In genomic region chr3L:3928205-3928942, dm6 we compare ENCODE assay signal across 1 fruit fly cellular context.
A peak's percentile ranks its signal among the peaks of the same experiment; 100 is the strongest.
TF ChIP-seq lines count a peak whose summit lies in the region.

No protein-coding gene starts in this region.

TF ChIP-seq in whole organism, embryonic, 481 proteins besides CTCF, POLR2A, EP300 and RAD21 (continued from another document and continues in another):
- TF ChIP-seq CG3995 (GFP tag; optimal IDR thresholded peaks at IDR 0.05; lab: Kevin White, UChicago) (peak; percentile 67), CG8478 (optimal IDR thresholded peaks at IDR 0.05; lab: Kevin White, UChicago) (no peak), Ptx1 (GFP tag; IDR thresholded peaks at IDR 0.05; lab: Robert Waterston, UW) (peak; percentile 88), CG4328 (GFP tag; optimal IDR thresholded peaks at IDR 0.05; lab: Kevin White, UChicago) (peak; percentile 69), CG15514 (GFP tag; optimal IDR thresholded peaks at IDR 0.05; lab: Kevin White, UChicago) (peak; percentile 83), D (optimal IDR thresholded peaks at IDR 0.05; lab: Kevin White, UChicago) (no peak), D (GFP tag; optimal IDR thresholded peaks at IDR 0.05; lab: Kevin White, UChicago) (peak; percentile 40), CG5245 (GFP tag; optimal IDR thresholded peaks at IDR 0.05; lab: Kevin White, UChicago) (peak; percentile 39), CG3847 (GFP tag; IDR thresholded peaks at IDR 0.05; lab: Robert Waterston, UW) (peak; percentile 91), stwl (tag; optimal IDR thresholded peaks at IDR 0.05; lab: Kevin White, UChicago) (no peak), Xrp1 (GFP tag; IDR thresholded peaks at IDR 0.05; lab: Robert Waterston, UW) (peak; percentile 84), CG18011 (GFP tag; optimal IDR thresholded peaks at IDR 0.05; lab: Kevin White, UChicago) (peak; percentile 69), corto (GFP tag; optimal IDR thresholded peaks at IDR 0.05; lab: Kevin White, UChicago) (peak; percentile 31), PHDP (tag; optimal IDR thresholded peaks at IDR 0.05; lab: Kevin White, UChicago) (peak; percentile 92), Eip74EF (GFP tag; optimal IDR thresholded peaks at IDR 0.05; lab: Kevin White, UChicago) (peak in 1 of 2 experiments; percentile 37), CG17802 (tag; optimal IDR thresholded peaks at IDR 0.05; lab: Kevin White, UChicago) (peak; percentile 25), Mes4 (GFP tag; optimal IDR thresholded peaks at IDR 0.05; lab: Kevin White, UChicago) (peak; percentile 78), CG3065 (GFP tag; optimal IDR thresholded peaks at IDR 0.05; lab: Kevin White, UChicago) (peak; percentile 32), CHES-1-like (GFP tag; optimal IDR thresholded peaks at IDR 0.05; lab: Kevin White, UChicago) (peak; percentile 90), ci (GFP tag; IDR thresholded peaks at IDR 0.05; lab: Robert Waterston, UW) (peak; percentile 92), CG17328 (GFP tag; IDR thresholded peaks at IDR 0.05; lab: Robert Waterston, UW) (peak; percentile 84), hkb (optimal IDR thresholded peaks at IDR 0.05; lab: Kevin White, UChicago) (no peak), hkb (GFP tag; IDR thresholded peaks at IDR 0.05; lab: Robert Waterston, UW) (peak; percentile 93), H2.0 (GFP tag; IDR thresholded peaks at IDR 0.05; lab: Robert Waterston, UW) (peak; percentile 80), ham (GFP tag; IDR thresholded peaks at IDR 0.05; lab: Robert Waterston, UW) (peak; percentile 79), Abd-B (GFP tag; optimal IDR thresholded peaks at IDR 0.05; lab: Kevin White, UChicago) (peak; percentile 68), Antp (GFP tag; optimal IDR thresholded peaks at IDR 0.05; lab: Kevin White, UChicago) (peak; percentile 79), CG1529 (GFP tag; optimal IDR thresholded peaks at IDR 0.05; lab: Kevin White, UChicago) (peak; percentile 56), da (GFP tag; optimal IDR thresholded peaks at IDR 0.05; lab: Kevin White, UChicago) (peak; percentile 60), pnt (GFP tag; optimal IDR thresholded peaks at IDR 0.05; lab: Kevin White, UChicago) (peak; percentile 60), Dek (tag; optimal IDR thresholded peaks at IDR 0.05; lab: Kevin White, UChicago) (peak; percentile 91), salm (tag; optimal IDR thresholded peaks at IDR 0.05; lab: Kevin White, UChicago) (peak; percentile 58), CG12219 (GFP tag; optimal IDR thresholded peaks at IDR 0.05; lab: Kevin White, UChicago) (peak; percentile 86), jigr1 (GFP tag; IDR thresholded peaks at IDR 0.05; lab: Robert Waterston, UW) (0 out of 3 replicates have a peak, but pooled peaks have one; percentile 23), prd (optimal IDR thresholded peaks at IDR 0.05; lab: Kevin White, UChicago) (no peak), prd (GFP tag; IDR thresholded peaks at IDR 0.05; lab: Robert Waterston, UW) (peak; percentile 89), slbo (GFP tag; IDR thresholded peaks at IDR 0.05; lab: Robert Waterston, UW) (peak; percentile 97), jumu (GFP tag; optimal IDR thresholded peaks at IDR 0.05; lab: Kevin White, UChicago) (peak; percentile 77), YL-1 (GFP tag; optimal IDR thresholded peaks at IDR 0.05; lab: Kevin White, UChicago) (peak; percentile 5), Side (GFP tag; optimal IDR thresholded peaks at IDR 0.05; lab: Kevin White, UChicago) (peak; percentile 84), ind (GFP tag; optimal IDR thresholded peaks at IDR 0.05; lab: Kevin White, UChicago) (peak; percentile 87), gcm (GFP tag; optimal IDR thresholded peaks at IDR 0.05; lab: Kevin White, UChicago) (no peak), h (optimal IDR thresholded peaks at IDR 0.05; lab: Kevin White, UChicago) (no peak), CG6272 (GFP tag; IDR thresholded peaks at IDR 0.05; lab: Robert Waterston, UW) (peak; percentile 73), CG7786 (GFP tag; optimal IDR thresholded peaks at IDR 0.05; lab: Kevin White, UChicago) (peak; percentile 93), gem (tag; optimal IDR thresholded peaks at IDR 0.05; lab: Kevin White, UChicago) (peak; percentile 87), Bgb (GFP tag; IDR thresholded peaks at IDR 0.05; lab: Robert Waterston, UW; ENCODE audit: partially characterized antibody) (no peak), az2 (GFP tag; optimal IDR thresholded peaks at IDR 0.05; lab: Kevin White, UChicago) (peak; percentile 83), CG6813 (GFP tag; optimal IDR thresholded peaks at IDR 0.05; lab: Kevin White, UChicago) (peak; percentile 77), CG7271 (tag; optimal IDR thresholded peaks at IDR 0.05; lab: Kevin White, UChicago) (no peak), pzg (GFP tag; optimal IDR thresholded peaks at IDR 0.05; lab: Kevin White, UChicago) (peak; percentile 16), bbx (GFP tag; IDR thresholded peaks at IDR 0.05; lab: Robert Waterston, UW; ENCODE audit: partially characterized antibody) (no peak), nmo (GFP tag; optimal IDR thresholded peaks at IDR 0.05; lab: Kevin White, UChicago) (peak; percentile 82), fd64A (GFP tag; optimal IDR thresholded peaks at IDR 0.05; lab: Kevin White, UChicago) (no peak), CG12104 (GFP tag; optimal IDR thresholded peaks at IDR 0.05; lab: Kevin White, UChicago) (peak; percentile 76), disco-r (GFP tag; optimal IDR thresholded peaks at IDR 0.05; lab: Kevin White, UChicago) (peak; percentile 67), Mrtf (GFP tag; IDR thresholded peaks at IDR 0.05; lab: Robert Waterston, UW) (peak; percentile 78), CG7987 (GFP tag; optimal IDR thresholded peaks at IDR 0.05; lab: Kevin White, UChicago) (peak; percentile 42), chn (GFP tag; optimal IDR thresholded peaks at IDR 0.05; lab: Kevin White, UChicago) (peak; percentile 84), hbn (GFP tag; IDR thresholded peaks at IDR 0.05; lab: Robert Waterston, UW; ENCODE audit: partially characterized antibody) (no peak), CG15011 (GFP tag; optimal IDR thresholded peaks at IDR 0.05; lab: Kevin White, UChicago) (peak; percentile 84), CG7963 (GFP tag; IDR thresholded peaks at IDR 0.05; lab: Robert Waterston, UW; ENCODE audit: partially characterized antibody) (no peak), CG11696 (GFP tag; IDR thresholded peaks at IDR 0.05; lab: Robert Waterston, UW) (peak; percentile 55), lab (GFP tag; optimal IDR thresholded peaks at IDR 0.05; lab: Kevin White, UChicago) (peak; percentile 95), CG1233 (GFP tag; optimal IDR thresholded peaks at IDR 0.05; lab: Kevin White, UChicago) (peak; percentile 83), CG10654 (GFP tag; optimal IDR thresholded peaks at IDR 0.05; lab: Kevin White, UChicago) (peak; percentile 52), CG17361 (GFP tag; IDR thresholded peaks at IDR 0.05; lab: Robert Waterston, UW) (peak; percentile 70; the same call in 2 of the 3 replicates), chinmo (GFP tag; IDR thresholded peaks at IDR 0.05; lab: Robert Waterston, UW; ENCODE audit: partially characterized antibody) (no peak), CG10267 (tag; optimal IDR thresholded peaks at IDR 0.05; lab: Kevin White, UChicago) (peak; percentile 43), CG17568 (GFP tag; optimal IDR thresholded peaks at IDR 0.05; lab: Kevin White, UChicago) (peak; percentile 72), Hmr (GFP tag; optimal IDR thresholded peaks at IDR 0.05; lab: Kevin White, UChicago) (peak; percentile 92), CG12744 (GFP tag; optimal IDR thresholded peaks at IDR 0.05; lab: Kevin White, UChicago) (peak; percentile 77), CG14860 (GFP tag; IDR thresholded peaks at IDR 0.05; lab: Robert Waterston, UW; ENCODE audit: partially characterized antibody) (no peak), Kr (GFP tag; optimal IDR thresholded peaks at IDR 0.05; lab: Kevin White, UChicago) (no peak), Chrac-16 (GFP tag; optimal IDR thresholded peaks at IDR 0.05; lab: Kevin White, UChicago) (peak; percentile 79), CG12659 (GFP tag; optimal IDR thresholded peaks at IDR 0.05; lab: Kevin White, UChicago) (peak; percentile 94), CG10462 (GFP tag; optimal IDR thresholded peaks at IDR 0.05; lab: Kevin White, UChicago) (peak; percentile 54), BtbVII (GFP tag; optimal IDR thresholded peaks at IDR 0.05; lab: Kevin White, UChicago) (peak; percentile 89), klu (GFP tag; IDR thresholded peaks at IDR 0.05; lab: Robert Waterston, UW) (peak; percentile 79), CG13424 (tag; optimal IDR thresholded peaks at IDR 0.05; lab: Kevin White, UChicago) (peak; percentile 90), Gug (GFP tag; IDR thresholded peaks at IDR 0.05; lab: Robert Waterston, UW) (peak; percentile 81), lov (optimal IDR thresholded peaks at IDR 0.05; lab: Kevin White, UChicago) (no peak), lov (GFP tag; IDR thresholded peaks at IDR 0.05; lab: Robert Waterston, UW) (no peak), tx (GFP tag; optimal IDR thresholded peaks at IDR 0.05; lab: Kevin White, UChicago) (peak; percentile 87), zfh2 (GFP tag; optimal IDR thresholded peaks at IDR 0.05; lab: Kevin White, UChicago) (peak; percentile 93), dysf (GFP tag; IDR thresholded peaks at IDR 0.05; lab: Robert Waterston, UW) (peak; percentile 90), CG4730 (GFP tag; IDR thresholded peaks at IDR 0.05; lab: Robert Waterston, UW) (peak; percentile 83), bsh (GFP tag; optimal IDR thresholded peaks at IDR 0.05; lab: Kevin White, UChicago) (peak in 1 of 2 experiments; percentile 81), sc (optimal IDR thresholded peaks at IDR 0.05; lab: Kevin White, UChicago) (no peak), sc (GFP tag; optimal IDR thresholded peaks at IDR 0.05; lab: Kevin White, UChicago) (peak; percentile 26), Xbp1 (GFP tag; optimal IDR thresholded peaks at IDR 0.05; lab: Kevin White, UChicago) (peak; percentile 86), Nf-YA (GFP tag; IDR thresholded peaks at IDR 0.05; lab: Robert Waterston, UW) (peak; percentile 80), Elba2 (GFP tag; optimal IDR thresholded peaks at IDR 0.05; lab: Kevin White, UChicago) (no peak), eyg (GFP tag; optimal IDR thresholded peaks at IDR 0.05; lab: Kevin White, UChicago) (peak; percentile 67), ttk (GFP tag; IDR thresholded peaks at IDR 0.05; lab: Robert Waterston, UW) (peak; percentile 75), CG7372 (GFP tag; IDR thresholded peaks at IDR 0.05; lab: Robert Waterston, UW) (peak; percentile 83), Lhr (GFP tag; optimal IDR thresholded peaks at IDR 0.05; lab: Kevin White, UChicago) (no peak), Poxn (GFP tag; IDR thresholded peaks at IDR 0.05; lab: Robert Waterston, UW) (peak; percentile 87), CG9797 (GFP tag; optimal IDR thresholded peaks at IDR 0.05; lab: Kevin White, UChicago) (no peak), hb (GFP tag; IDR thresholded peaks at IDR 0.05; lab: Robert Waterston, UW; ENCODE audit: partially characterized antibody) (no peak), wek (GFP tag; optimal IDR thresholded peaks at IDR 0.05; lab: Kevin White, UChicago) (peak; percentile 56), CG12391 (tag; optimal IDR thresholded peaks at IDR 0.05; lab: Kevin White, UChicago) (peak; percentile 86), Dfd (GFP tag; optimal IDR thresholded peaks at IDR 0.05; lab: Kevin White, UChicago) (no peak), CG17829 (tag; optimal IDR thresholded peaks at IDR 0.05; lab: Kevin White, UChicago) (no peak), Lpt (GFP tag; optimal IDR thresholded peaks at IDR 0.05; lab: Kevin White, UChicago) (no peak), peb (GFP tag; IDR thresholded peaks at IDR 0.05; lab: Robert Waterston, UW) (0 out of 2 replicates have a peak, but pooled peaks have one; percentile 20), CG4282 (GFP tag; optimal IDR thresholded peaks at IDR 0.05; lab: Kevin White, UChicago) (peak; percentile 72), slou (GFP tag; optimal IDR thresholded peaks at IDR 0.05; lab: Kevin White, UChicago) (peak; percentile 61), CG2202 (tag; optimal IDR thresholded peaks at IDR 0.05; lab: Kevin White, UChicago) (peak; percentile 5), fd102C (GFP tag; optimal IDR thresholded peaks at IDR 0.05; lab: Kevin White, UChicago) (no peak), cg (GFP tag; optimal IDR thresholded peaks at IDR 0.05; lab: Kevin White, UChicago) (no peak), unpg (GFP tag; optimal IDR thresholded peaks at IDR 0.05; lab: Kevin White, UChicago) (peak; percentile 85), Ravus (GFP tag; IDR thresholded peaks at IDR 0.05; lab: Robert Waterston, UW) (peak; percentile 75), cwo (GFP tag; optimal IDR thresholded peaks at IDR 0.05; lab: Kevin White, UChicago) (peak; percentile 89), CG3407 (GFP tag; optimal IDR thresholded peaks at IDR 0.05; lab: Kevin White, UChicago) (peak; percentile 32), trh (GFP tag; optimal IDR thresholded peaks at IDR 0.05; lab: Kevin White, UChicago) (peak; percentile 45), CG14710 (tag; optimal IDR thresholded peaks at IDR 0.05; lab: Kevin White, UChicago) (no peak), CG2875 (GFP tag; optimal IDR thresholded peaks at IDR 0.05; lab: Kevin White, UChicago) (peak; percentile 25), CG4707 (GFP tag; optimal IDR thresholded peaks at IDR 0.05; lab: Kevin White, UChicago) (peak; percentile 20), shn (GFP tag; optimal IDR thresholded peaks at IDR 0.05; lab: Kevin White, UChicago) (peak; percentile 55), ac (GFP tag; optimal IDR thresholded peaks at IDR 0.05; lab: Kevin White, UChicago) (no peak), CoRest (tag; optimal IDR thresholded peaks at IDR 0.05; lab: Kevin White, UChicago) (peak; percentile 90), CG15601 (tag; optimal IDR thresholded peaks at IDR 0.05; lab: Kevin White, UChicago) (peak; percentile 58), kah (GFP tag; optimal IDR thresholded peaks at IDR 0.05; lab: Kevin White, UChicago) (peak; percentile 50), Jarid2 (GFP tag; optimal IDR thresholded peaks at IDR 0.05; lab: Kevin White, UChicago) (peak; percentile 64), wdn (GFP tag; IDR thresholded peaks at IDR 0.05; lab: Robert Waterston, UW) (peak; percentile 91), mirr (GFP tag; optimal IDR thresholded peaks at IDR 0.05; lab: Kevin White, UChicago) (peak; percentile 93), crol (GFP tag; IDR thresholded peaks at IDR 0.05; lab: Robert Waterston, UW) (peak; percentile 39; the same call in 1 of the 2 replicates), CG13775 (GFP tag; optimal IDR thresholded peaks at IDR 0.05; lab: Kevin White, UChicago) (peak; percentile 81), CG13894 (tag; optimal IDR thresholded peaks at IDR 0.05; lab: Kevin White, UChicago) (peak; percentile 95), CG8944 (GFP tag; optimal IDR thresholded peaks at IDR 0.05; lab: Kevin White, UChicago) (peak; percentile 86), ewg (GFP tag; optimal IDR thresholded peaks at IDR 0.05; lab: Kevin White, UChicago) (peak; percentile 62), CG31224 (GFP tag; IDR thresholded peaks at IDR 0.05; lab: Robert Waterston, UW) (peak; percentile 87)
